Fruit fly (Drosophila melanogaster) whole organism, pupa: Measurements from ENCODE around the gene PGRP-LA.

Experiments
- CG12605 ChIP-seq: fragments of 200-800 bp; sonication (Bioruptor generic); IDR thresholded peaks from 2 replicates; pipeline ENCODE4 v1.3.6; 2022; ENCODE audit warnings: missing biosample characterization, missing genetic modification characterization
- CG13204 ChIP-seq: fragments of 200-800 bp; sonication (Bioruptor generic); optimal IDR thresholded peaks from 2 replicates; lab custom pipeline; 2018; ENCODE audit warnings: missing biosample characterization, mild to moderate bottlenecking, missing genetic modification characterization, moderate library complexity
- CG17806 ChIP-seq: fragments of 200-800 bp; sonication (Bioruptor generic); optimal IDR thresholded peaks from 2 replicates; lab custom pipeline; 2018; ENCODE audit warnings: missing biosample characterization, mild to moderate bottlenecking, missing genetic modification characterization, moderate library complexity
- CG34367 ChIP-seq: fragments of 200-800 bp; sonication (Bioruptor generic); optimal IDR thresholded peaks from 2 replicates; lab custom pipeline; 2018; ENCODE audit warnings: missing biosample characterization, mild to moderate bottlenecking, missing genetic modification characterization
- CG4496 ChIP-seq: fragments of 200-800 bp; sonication (Bioruptor generic); IDR thresholded peaks from 3 replicates; pipeline ENCODE4 v1.3.6; 2022; ENCODE audit warnings: missing biosample characterization, missing genetic modification characterization
- CG8159 ChIP-seq: fragments of 200-800 bp; sonication (Bioruptor generic); optimal IDR thresholded peaks from 3 replicates; lab custom pipeline; 2018; ENCODE audit warnings: missing biosample characterization, mild to moderate bottlenecking, missing genetic modification characterization, moderate library complexity
- gl ChIP-seq: fragments of 200-800 bp; sonication (Bioruptor generic); optimal IDR thresholded peaks from 2 replicates; lab custom pipeline; 2018; ENCODE audit warnings: missing biosample characterization, mild to moderate bottlenecking, missing genetic modification characterization
- rn ChIP-seq: fragments of 200-800 bp; sonication (Bioruptor generic); IDR thresholded peaks from 2 replicates; pipeline ENCODE4 v1.3.6; 2022; ENCODE audit warnings: missing biosample characterization, missing genetic modification characterization

DNA sequence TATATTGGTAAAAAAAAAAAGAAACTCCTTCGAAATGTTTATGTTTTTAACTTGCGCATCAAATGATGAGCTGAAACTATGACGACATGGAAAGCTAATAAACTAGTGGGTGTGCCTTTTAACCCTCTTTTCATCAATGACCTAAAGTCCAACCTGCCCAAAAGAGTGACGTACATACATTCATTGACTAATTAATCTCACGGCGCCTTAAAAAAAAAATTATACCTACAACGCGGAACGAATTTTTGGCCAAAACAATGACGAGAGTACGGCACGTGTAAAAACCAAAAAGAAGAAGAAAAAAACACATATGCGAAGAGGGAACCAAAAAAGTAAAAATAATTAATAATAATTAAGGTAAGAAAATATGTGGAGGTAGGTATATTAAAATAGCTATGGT lies 4.4 kb downstream of the PGRP-LA start, which contains the start of gene PGRP-LC:
- TF ChIP-seq CG17806 (tag; lab: Kevin White, UChicago) (no peak), CG13204 (no peak), CG12605 (GFP tag; lab: Robert Waterston, UW) (no peak), CG34367 (tag; lab: Kevin White, UChicago) (no peak), gl (tag; lab: Kevin White, UChicago) (no peak), CG4496 (GFP tag; lab: Robert Waterston, UW) (no peak), rn (no peak), CG8159 (no peak)
